Fruit fly (Drosophila melanogaster) whole organism, embryonic: ENCODE data around the gene CG7512.

Source experiments
- B-H2 ChIP-seq: fragments of 200-800 bp; sonication (Bioruptor generic); optimal IDR thresholded peaks from 2 replicates; lab custom pipeline; 2018; ENCODE audit warnings: missing biosample characterization, mild to moderate bottlenecking, missing genetic modification characterization
- Bgb ChIP-seq: fragments of 200-800 bp; sonication (Bioruptor generic); IDR thresholded peaks from 2 replicates; pipeline ENCODE4 v1.3.6; 2022; ENCODE audit warnings: missing biosample characterization, missing genetic modification characterization; ENCODE audit not compliant: partially characterized antibody
- Blimp-1 ChIP-seq: fragments of 200-800 bp; sonication (Bioruptor generic); optimal IDR thresholded peaks from 3 replicates; lab custom pipeline; 2018; ENCODE audit warnings: missing biosample characterization, missing genetic modification characterization, mild to moderate bottlenecking, moderate library complexity, missing genetic modification reagents
- Bteb2 ChIP-seq: fragments of 200-800 bp; sonication (Bioruptor generic); optimal IDR thresholded peaks from 2 replicates; lab custom pipeline; 2016; ENCODE audit warnings: missing biosample characterization, missing genetic modification characterization
- CG10462 ChIP-seq: fragments of 200-800 bp; sonication (Bioruptor generic); optimal IDR thresholded peaks from 2 replicates; lab custom pipeline; 2016; ENCODE audit warnings: missing biosample characterization, missing genetic modification characterization
- CG11695 ChIP-seq: fragments of 200-800 bp; sonication (Bioruptor generic); IDR thresholded peaks from 3 replicates; pipeline ENCODE4 v1.3.6; 2022; ENCODE audit warnings: missing biosample characterization, missing genetic modification characterization
- CG12219 ChIP-seq: fragments of 200-800 bp; sonication (Bioruptor generic); optimal IDR thresholded peaks from 3 replicates; lab custom pipeline; 2018; ENCODE audit warnings: missing biosample characterization, mild to moderate bottlenecking, missing genetic modification characterization
- CG13287 ChIP-seq: fragments of 200-800 bp; sonication (Bioruptor generic); IDR thresholded peaks from 2 replicates; pipeline ENCODE4 v1.3.6; 2022; ENCODE audit warnings: missing biosample characterization, missing genetic modification characterization; ENCODE audit not compliant: partially characterized antibody
- CG13424 ChIP-seq: fragments of 200-800 bp; sonication (Bioruptor generic); optimal IDR thresholded peaks from 2 replicates; lab custom pipeline; 2019; ENCODE audit warnings: missing biosample characterization, mild to moderate bottlenecking, missing genetic modification characterization, moderate library complexity
- CG1647 ChIP-seq: fragments of 200-800 bp; sonication (Bioruptor generic); optimal IDR thresholded peaks from 3 replicates; lab custom pipeline; 2016; ENCODE audit warnings: missing biosample characterization, missing genetic modification characterization
- CG17385 ChIP-seq: fragments of 200-800 bp; sonication (Bioruptor generic); optimal IDR thresholded peaks from 3 replicates; lab custom pipeline; 2018; ENCODE audit warnings: missing biosample characterization, mild to moderate bottlenecking, missing genetic modification characterization
- CG17612 ChIP-seq: fragments of 200-800 bp; sonication (Bioruptor generic); IDR thresholded peaks from 2 replicates; pipeline ENCODE4 v1.3.6; 2022; ENCODE audit warnings: missing biosample characterization, missing genetic modification characterization
- CG1832 ChIP-seq: fragments of 200-800 bp; sonication (Bioruptor generic); optimal IDR thresholded peaks from 2 replicates; lab custom pipeline; 2017; ENCODE audit warnings: missing biosample characterization, mild to moderate bottlenecking, missing genetic modification characterization, inconsistent platforms
- CG18599 ChIP-seq: fragments of 200-800 bp; sonication (Bioruptor generic); optimal IDR thresholded peaks from 3 replicates; lab custom pipeline; 2017; ENCODE audit warnings: missing biosample characterization, missing genetic modification characterization, mild to moderate bottlenecking, moderate library complexity, missing genetic modification reagents
- CG18764 ChIP-seq: fragments of 200-800 bp; sonication (Bioruptor generic); optimal IDR thresholded peaks from 3 replicates; lab custom pipeline; 2016; ENCODE audit warnings: missing biosample characterization, missing genetic modification characterization
- CG32772 ChIP-seq: fragments of 200-800 bp; sonication (Bioruptor generic); IDR thresholded peaks from 2 replicates; pipeline ENCODE4 v1.3.6; 2022; ENCODE audit warnings: missing biosample characterization, missing genetic modification characterization
- CG3995 ChIP-seq: fragments of 200-800 bp; sonication (Bioruptor generic); optimal IDR thresholded peaks from 3 replicates; lab custom pipeline; 2016; ENCODE audit warnings: missing biosample characterization, missing genetic modification characterization
- CG4424 ChIP-seq: fragments of 200-800 bp; sonication (Bioruptor generic); optimal IDR thresholded peaks from 3 replicates; lab custom pipeline; 2016; ENCODE audit warnings: missing biosample characterization, missing genetic modification characterization
- CG4820 ChIP-seq: fragments of 200-800 bp; sonication (Bioruptor generic); optimal IDR thresholded peaks from 3 replicates; lab custom pipeline; 2016; ENCODE audit warnings: missing biosample characterization, missing genetic modification characterization
- CG8281 ChIP-seq: fragments of 200-800 bp; sonication (Bioruptor generic); optimal IDR thresholded peaks from 2 replicates; lab custom pipeline; 2018; ENCODE audit warnings: missing biosample characterization, mild to moderate bottlenecking, missing genetic modification characterization, moderate library complexity
- CG9876 ChIP-seq: fragments of 200-800 bp; sonication (Bioruptor generic); optimal IDR thresholded peaks from 2 replicates; lab custom pipeline; 2016; ENCODE audit warnings: missing biosample characterization, missing genetic modification characterization
- Deaf1 ChIP-seq: fragments of 200-800 bp; optimal IDR thresholded peaks from 3 replicates; lab custom pipeline; 2019; ENCODE audit warnings: missing biosample characterization, mild to moderate bottlenecking, missing genetic modification characterization, moderate library complexity
- Dip3 ChIP-seq: fragments of 200-800 bp; sonication (Bioruptor generic); optimal IDR thresholded peaks from 3 replicates; lab custom pipeline; 2016; ENCODE audit warnings: missing biosample characterization, missing genetic modification characterization
- Dll ChIP-seq: fragments of 200-800 bp; sonication (Bioruptor generic); IDR thresholded peaks from 4 replicates; pipeline ENCODE4 v1.3.6; 2022; ENCODE audit warnings: missing biosample characterization, missing genetic modification characterization; ENCODE audit not compliant: partially characterized antibody
- Drgx ChIP-seq: fragments of 200-800 bp; sonication (Bioruptor generic); IDR thresholded peaks from 2 replicates; pipeline ENCODE4 v1.3.6; 2022; ENCODE audit warnings: missing biosample characterization, missing genetic modification characterization
- Meics ChIP-seq: fragments of 200-800 bp; sonication (Bioruptor generic); optimal IDR thresholded peaks from 2 replicates; lab custom pipeline; 2017; ENCODE audit warnings: missing biosample characterization, mild to moderate bottlenecking, missing genetic modification characterization
- Mrtf ChIP-seq: fragments of 200-800 bp; sonication (Bioruptor generic); IDR thresholded peaks from 3 replicates; pipeline ENCODE4 v1.3.6; 2022; ENCODE audit warnings: missing biosample characterization, missing genetic modification characterization
- Nf-YC ChIP-seq: fragments of 200-800 bp; optimal IDR thresholded peaks from 3 replicates; lab custom pipeline; 2019; ENCODE audit warnings: missing biosample characterization, mild to moderate bottlenecking, missing genetic modification characterization, moderate library complexity
- ase ChIP-seq: fragments of 200-800 bp; sonication (Bioruptor generic); IDR thresholded peaks from 3 replicates; pipeline ENCODE4 v1.3.6; 2022; ENCODE audit warnings: missing biosample characterization, missing genetic modification characterization
- cg ChIP-seq: fragments of 200-800 bp; sonication (Bioruptor generic); optimal IDR thresholded peaks from 3 replicates; lab custom pipeline; 2019; ENCODE audit warnings: missing biosample characterization, mild to moderate bottlenecking, missing genetic modification characterization, moderate library complexity
- chinmo ChIP-seq: fragments of 200-800 bp; sonication (Bioruptor generic); IDR thresholded peaks from 4 replicates; pipeline ENCODE4 v1.3.6; 2022; ENCODE audit warnings: missing biosample characterization, missing genetic modification characterization; ENCODE audit not compliant: partially characterized antibody
- ems ChIP-seq: fragments of 200-800 bp; sonication (Bioruptor generic); optimal IDR thresholded peaks from 3 replicates; lab custom pipeline; 2016; ENCODE audit warnings: missing biosample characterization, missing genetic modification characterization
- gro ChIP-seq: fragments of 200-800 bp; sonication (Bioruptor generic); optimal IDR thresholded peaks from 2 replicates; lab custom pipeline; 2016; ENCODE audit warnings: missing biosample characterization, missing genetic modification characterization
- hbn ChIP-seq: fragments of 200-800 bp; sonication (Bioruptor generic); IDR thresholded peaks from 2 replicates; pipeline ENCODE4 v1.3.6; 2022; ENCODE audit warnings: missing biosample characterization, missing genetic modification characterization; ENCODE audit not compliant: partially characterized antibody
- insv ChIP-seq, 2 experiments: fragments of 200-800 bp; sonication (Bioruptor generic); optimal IDR thresholded peaks; 3 replicates each; lab custom pipeline; 2016 to 2018; ENCODE audit warnings: missing biosample characterization in 2 of 2, missing genetic modification characterization in 2 of 2
- ken ChIP-seq: fragments of 200-800 bp; sonication (Bioruptor generic); IDR thresholded peaks from 3 replicates; pipeline ENCODE4 v1.3.6; 2022; ENCODE audit warnings: missing biosample characterization, missing genetic modification characterization
- lov ChIP-seq, 2 experiments: fragments of 200-800 bp in 1 of 2; fragments of >200 bp in 1 of 2; sonication (Bioruptor generic) in 1 of 2; IDR thresholded peaks in 1 of 2; optimal IDR thresholded peaks in 1 of 2; 2 replicates in 1 of 2; 3 replicates in 1 of 2; pipeline versions ENCODE4 v1.3.6 to Lab custom; 2017 to 2022; ENCODE audit warnings: missing biosample characterization in 1 of 2, missing genetic modification characterization in 1 of 2
- luna ChIP-seq: fragments of 200-800 bp; sonication (Bioruptor generic); optimal IDR thresholded peaks from 2 replicates; lab custom pipeline; 2016; ENCODE audit warnings: missing biosample characterization, missing genetic modification characterization
- nom ChIP-seq: fragments of 200-800 bp; sonication (Bioruptor generic); optimal IDR thresholded peaks from 2 replicates; lab custom pipeline; 2017; ENCODE audit warnings: missing biosample characterization, missing genetic modification characterization, mild to moderate bottlenecking, moderate library complexity, missing genetic modification reagents
- sc ChIP-seq, 3 experiments: fragments of >200 bp in 2 of 3; fragments of 200-800 bp in 1 of 3; sonication (Bioruptor generic) in 1 of 3; optimal IDR thresholded peaks; 2 replicates in 2 of 3; 3 replicates in 1 of 3; lab custom pipeline; 2017; ENCODE audit warnings: mild to moderate bottlenecking in 1 of 3, missing biosample characterization in 1 of 3, missing genetic modification characterization in 1 of 3, missing genetic modification reagents in 1 of 3
- tll ChIP-seq, 2 experiments: fragments of 200-800 bp in 1 of 2; fragments of >200 bp in 1 of 2; sonication (Bioruptor generic) in 1 of 2; optimal IDR thresholded peaks; 2 replicates each; lab custom pipeline; 2017 to 2019; ENCODE audit warnings: missing biosample characterization in 2 of 2, missing genetic modification characterization in 2 of 2, mild to moderate bottlenecking in 1 of 2, moderate library complexity in 1 of 2
- vfl ChIP-seq: fragments of 200-800 bp; sonication (Bioruptor generic); optimal IDR thresholded peaks from 2 replicates; lab custom pipeline; 2016; ENCODE audit warnings: missing biosample characterization, missing genetic modification characterization
- wdn ChIP-seq: fragments of 200-800 bp; sonication (Bioruptor generic); IDR thresholded peaks from 2 replicates; pipeline ENCODE4 v1.3.6; 2022; ENCODE audit warnings: missing biosample characterization, missing genetic modification characterization

CG7512 gene

DNA sequence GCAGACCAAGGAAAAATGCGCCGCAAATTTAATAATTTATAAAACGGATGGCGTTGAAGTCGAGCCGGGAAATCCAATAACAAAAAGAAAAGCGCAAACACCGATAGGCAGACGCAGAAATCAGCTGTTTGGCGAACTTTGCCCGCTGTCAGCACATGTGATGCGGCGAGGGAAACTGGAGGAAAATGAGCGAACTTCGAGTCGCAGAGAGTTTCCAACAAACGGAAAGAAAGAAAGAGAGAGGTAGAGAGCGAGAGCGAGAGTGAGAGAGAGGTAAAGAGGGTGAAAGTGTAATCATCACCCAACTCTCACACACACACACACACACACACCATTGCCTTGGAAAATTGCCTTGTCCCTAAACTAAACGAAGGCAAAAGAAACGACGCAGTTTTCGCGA lies 43.7 kb downstream of the CG7512 start (continued):
- TF ChIP-seq B-H2, result no peak
- TF ChIP-seq CG10462 (GFP tag; lab: Kevin White, UChicago), result no peak
- no peak for TF ChIP-seq lov (optimal IDR thresholded peaks at IDR 0.05; lab: Kevin White, UChicago)
- TF ChIP-seq lov (GFP tag; IDR thresholded peaks at IDR 0.05; lab: Robert Waterston, UW), result 0 out of 3 replicates have a peak, but pooled peaks have one; percentile 27
- no peak for TF ChIP-seq CG8281 (tag; lab: Kevin White, UChicago)
- TF ChIP-seq chinmo (GFP tag; lab: Robert Waterston, UW), result 0 out of 4 replicates have a peak, but pooled peaks have one; percentile 26
- peak in 1 of 2 experiments; percentile 48 for TF ChIP-seq insv (GFP tag; optimal IDR thresholded peaks at IDR 0.05; lab: Kevin White, UChicago)
- peak; percentile 25 for TF ChIP-seq Deaf1
- TF ChIP-seq Dll, result 0 out of 4 replicates have a peak, but pooled peaks have one; percentile 21
- TF ChIP-seq gro (GFP tag; lab: Kevin White, UChicago), result no peak
- peak; percentile 71 for TF ChIP-seq Blimp-1
- TF ChIP-seq Drgx, result peak; percentile 57

dm6 chr3L:11560885-11561284 lies 47.4 kb downstream of the CG7512 start:
- TF ChIP-seq cg (GFP tag; lab: Kevin White, UChicago) (peak; percentile 40), ase (GFP tag; lab: Robert Waterston, UW) (no peak), CG17385 (GFP tag; lab: Kevin White, UChicago) (peak; percentile 57), nom (peak; percentile 27), wdn (GFP tag; lab: Robert Waterston, UW) (no peak), lov (optimal IDR thresholded peaks at IDR 0.05; lab: Kevin White, UChicago) (no peak), lov (GFP tag; IDR thresholded peaks at IDR 0.05; lab: Robert Waterston, UW) (0 out of 3 replicates have a peak, but pooled peaks have one; percentile 18), tll (GFP tag; optimal IDR thresholded peaks at IDR 0.05; lab: Kevin White, UChicago) (peak in 1 of 2 experiments; percentile 6)

DNA sequence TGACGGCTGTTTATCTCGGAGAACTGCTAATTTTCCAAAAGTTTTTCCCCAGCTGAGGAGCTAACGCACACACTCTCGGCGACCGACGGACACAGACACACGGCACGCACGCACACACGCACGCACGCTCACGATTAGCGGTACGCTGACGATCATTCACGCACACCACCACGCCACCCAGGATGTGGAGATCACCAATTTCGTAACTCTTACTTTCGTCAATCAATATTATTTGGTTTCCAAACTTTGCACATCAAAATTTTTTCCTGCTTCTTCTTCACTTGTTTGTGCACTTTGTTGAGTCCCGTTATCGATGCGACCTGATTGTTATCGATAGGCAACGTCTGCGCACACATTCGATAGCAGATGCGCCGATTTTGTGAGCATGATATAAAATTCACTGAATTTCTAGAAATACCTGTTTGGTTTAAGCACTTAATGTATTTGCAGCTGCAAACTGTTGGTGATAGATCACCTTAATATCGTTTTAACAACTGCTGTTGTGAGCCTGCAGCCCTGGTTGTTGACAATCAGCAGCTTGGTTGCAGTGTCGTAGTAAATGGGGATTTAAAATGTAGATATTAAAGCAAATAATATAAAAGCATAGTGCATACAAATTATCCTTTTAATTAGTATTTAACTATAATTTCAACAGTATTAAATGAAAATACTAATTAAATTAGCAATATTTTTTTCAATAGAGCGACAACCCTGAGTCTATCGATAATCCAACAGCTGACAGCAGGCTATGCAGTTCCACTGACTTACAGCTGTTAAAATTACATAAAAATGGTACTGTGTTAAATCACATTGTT lies 48.6 kb downstream of the CG7512 start, which contains the start of the genes CG7394 and Mob2:
Gene CG7394 (plus strand): TSS at position 51 of the 815 bp plus-strand sequence.
Gene Mob2 (minus strand): TSS at position 288 of the 815 bp plus-strand sequence.
- TF ChIP-seq CG32772 (GFP tag; lab: Robert Waterston, UW) (peak; percentile 91), CG11695 (GFP tag; lab: Robert Waterston, UW) (peak; percentile 91), Bteb2 (GFP tag; lab: Kevin White, UChicago) (peak; percentile 85), CG9876 (GFP tag; lab: Kevin White, UChicago) (peak; percentile 58), CG4820 (GFP tag; lab: Kevin White, UChicago) (peak; percentile 88), CG18764 (GFP tag; lab: Kevin White, UChicago) (peak; percentile 88), CG13287 (GFP tag; lab: Robert Waterston, UW) (peak; percentile 92), chinmo (GFP tag; lab: Robert Waterston, UW) (peak; percentile 76; the same call in 2 of the 4 replicates), luna (GFP tag; lab: Kevin White, UChicago) (peak; percentile 63), CG18599 (GFP tag; lab: Kevin White, UChicago) (peak; percentile 87), CG4424 (GFP tag; lab: Kevin White, UChicago) (peak; percentile 88), ems (GFP tag; lab: Kevin White, UChicago) (peak; percentile 83), Mrtf (peak; percentile 78), CG17612 (GFP tag; lab: Robert Waterston, UW) (peak; percentile 84), Dip3 (GFP tag; lab: Kevin White, UChicago) (peak; percentile 89), vfl (GFP tag; lab: Kevin White, UChicago) (peak; percentile 55), CG13424 (tag; lab: Kevin White, UChicago) (peak; percentile 93), sc (optimal IDR thresholded peaks at IDR 0.05; lab: Kevin White, UChicago) (no peak), sc (GFP tag; optimal IDR thresholded peaks at IDR 0.05; lab: Kevin White, UChicago) (peak; percentile 65), CG3995 (GFP tag; lab: Kevin White, UChicago) (peak; percentile 61), CG12219 (GFP tag; lab: Kevin White, UChicago) (peak; percentile 77), Nf-YC (tag; lab: Kevin White, UChicago) (peak; percentile 76), Bgb (peak; percentile 83), hbn (GFP tag; lab: Robert Waterston, UW) (peak; percentile 81; the same call in 1 of the 2 replicates), ken (GFP tag; lab: Robert Waterston, UW) (peak; percentile 93), Meics (GFP tag; lab: Kevin White, UChicago) (peak; percentile 90), CG1647 (GFP tag; lab: Kevin White, UChicago) (peak; percentile 76), CG1832 (GFP tag; lab: Kevin White, UChicago) (no peak)
